Worm (Caenorhabditis elegans): ENCODE data around the gene srt-11.

srt-11 gene

ce11 chrII:14844253-14844652 is 38.5 kb downstream of the srt-11 start:
- TF ChIP-seq unc-62 (GFP tag; optimal IDR thresholded peaks at IDR 0.05): no peak

DNA sequence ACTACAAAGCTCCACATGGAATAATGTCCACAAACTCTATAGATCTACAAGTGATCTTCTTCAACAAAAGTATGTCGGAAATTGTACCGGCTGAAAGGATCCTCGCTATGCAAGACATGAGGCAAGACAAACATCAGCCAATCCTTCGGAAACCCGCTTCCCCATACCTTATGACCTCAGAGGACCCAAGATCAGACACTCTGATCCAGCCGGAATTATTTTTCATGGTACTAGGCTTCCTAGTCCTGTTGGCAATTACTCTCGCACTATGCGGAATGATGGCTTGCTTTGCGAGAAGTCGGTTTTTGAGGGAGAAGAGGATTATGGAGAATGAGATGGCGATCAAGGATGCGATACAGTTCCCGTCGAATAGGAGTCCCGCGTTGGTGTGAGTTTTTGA is 44.1 kb downstream of the srt-11 start:
- no peak for TF ChIP-seq unc-62 (GFP tag; optimal IDR thresholded peaks at IDR 0.05)

DNA sequence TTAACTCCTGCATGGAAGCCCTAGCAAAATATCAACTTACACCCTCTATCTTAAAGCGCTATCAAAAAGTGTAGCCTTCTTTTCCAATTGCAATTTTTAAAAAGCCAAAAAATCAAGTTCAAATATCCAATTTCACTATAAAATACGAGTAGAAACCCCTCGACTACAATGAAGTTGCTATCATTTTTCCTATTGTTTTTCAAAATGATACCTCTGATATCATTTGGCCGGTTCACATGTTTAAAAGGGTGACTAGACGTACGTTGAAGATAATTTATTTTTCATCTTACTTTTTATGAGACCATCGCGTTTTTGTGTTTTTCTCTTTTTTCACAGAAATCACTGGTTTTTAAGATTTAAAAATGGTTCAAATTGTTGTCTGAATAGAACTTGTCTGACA is 45.7 kb downstream of the srt-11 start, which contains the start of gene R05H10.1:
Gene R05H10.1, plus strand, starts transcription at position 334 of the 400 bp plus-strand sequence.
- TF ChIP-seq unc-62 (GFP tag; optimal IDR thresholded peaks at IDR 0.05): no peak

DNA sequence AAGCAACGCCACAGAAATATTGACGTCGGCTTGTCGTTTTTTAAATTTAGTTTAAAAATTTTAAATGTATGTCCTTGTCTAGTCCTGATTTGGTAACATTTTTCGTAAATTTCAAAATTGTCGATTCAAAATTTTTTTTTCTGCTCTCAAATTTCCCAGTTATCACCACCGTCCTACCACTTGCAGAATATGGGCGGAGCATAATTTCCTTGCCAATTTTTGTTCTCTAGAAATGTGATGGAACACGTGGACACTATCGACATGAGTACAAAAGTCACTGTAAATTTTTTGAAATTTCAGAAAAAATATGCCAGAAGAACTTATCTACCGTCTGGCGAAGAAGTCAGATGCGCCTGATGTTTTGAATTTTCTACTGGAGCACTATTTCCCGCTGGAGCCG is 49.4 kb downstream of the srt-11 start, which contains the start of gene R05H10.7:
Gene R05H10.7, plus strand, starts transcription at position 301 of the 400 bp plus-strand sequence.
- no peak for TF ChIP-seq unc-62 (GFP tag; optimal IDR thresholded peaks at IDR 0.05)

ce11 chrII:14856922-14857321 is 51.1 kb downstream of the srt-11 start, which contains the start of gene rbm-28:
TSS of gene rbm-28 (plus strand) at chrII:14857259.
- no peak for TF ChIP-seq unc-62 (GFP tag; optimal IDR thresholded peaks at IDR 0.05)

Data from whole organism, dauer.